Worm (Caenorhabditis elegans): ENCODE results near the gene T11F9.7.

DNA sequence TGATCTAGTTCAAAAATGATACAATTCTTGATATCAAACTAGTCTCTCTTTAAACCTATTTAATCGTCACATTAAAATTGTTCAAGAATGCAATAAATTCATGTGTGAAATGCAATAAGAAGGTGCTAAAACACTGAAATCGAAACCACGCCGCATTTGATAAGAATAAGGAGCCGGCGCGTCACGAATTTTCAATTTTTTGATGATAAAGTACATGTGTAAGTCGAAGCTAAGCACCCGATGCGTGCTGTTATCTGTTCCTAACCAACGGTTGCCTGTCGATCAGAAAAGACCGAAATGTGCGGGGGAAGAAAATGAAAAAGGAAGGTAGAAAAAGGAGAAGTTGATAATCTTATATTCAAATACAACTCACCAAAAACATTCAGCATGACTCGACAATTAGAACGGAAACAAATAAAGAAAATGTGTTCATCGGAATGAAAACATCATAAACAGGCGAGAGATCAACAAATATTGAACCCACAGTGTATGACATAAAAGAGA lies 5.5 kb upstream of the T11F9.7 start, which contains the start of gene aat-6:
- TF ChIP-seq skn-1 (tag; optimal IDR thresholded peaks at IDR 0.05) = no peak
- no peak for TF ChIP-seq ceh-16 (tag; optimal IDR thresholded peaks at IDR 0.05)
- TF ChIP-seq mdl-1 (tag; optimal IDR thresholded peaks at IDR 0.05) = no peak
- no peak for TF ChIP-seq nhr-76 (tag; optimal IDR thresholded peaks at IDR 0.05)
- TF ChIP-seq snpc-4 (tag; optimal IDR thresholded peaks at IDR 0.05) = no peak
- TF ChIP-seq nhr-12 (tag; optimal IDR thresholded peaks at IDR 0.05) = no peak
- TF ChIP-seq jun-1 (tag; optimal IDR thresholded peaks at IDR 0.05) = peak; percentile 37
- no peak for TF ChIP-seq unc-39 (tag; optimal IDR thresholded peaks at IDR 0.05)
- no peak for TF ChIP-seq fkh-10 (GFP tag; optimal IDR thresholded peaks at IDR 0.05)
- no peak for TF ChIP-seq lin-39 (tag; optimal IDR thresholded peaks at IDR 0.05)
- TF ChIP-seq ztf-11 (tag; optimal IDR thresholded peaks at IDR 0.05) = no peak
- no peak for TF ChIP-seq eor-1 (tag; optimal IDR thresholded peaks at IDR 0.05)
- TF ChIP-seq nhr-28 (tag; optimal IDR thresholded peaks at IDR 0.05) = no peak

Data from whole organism, L3 larva.